Fruit fly (Drosophila melanogaster): Measurements from ENCODE around the gene CG8001.

CG8001 gene

DNA sequence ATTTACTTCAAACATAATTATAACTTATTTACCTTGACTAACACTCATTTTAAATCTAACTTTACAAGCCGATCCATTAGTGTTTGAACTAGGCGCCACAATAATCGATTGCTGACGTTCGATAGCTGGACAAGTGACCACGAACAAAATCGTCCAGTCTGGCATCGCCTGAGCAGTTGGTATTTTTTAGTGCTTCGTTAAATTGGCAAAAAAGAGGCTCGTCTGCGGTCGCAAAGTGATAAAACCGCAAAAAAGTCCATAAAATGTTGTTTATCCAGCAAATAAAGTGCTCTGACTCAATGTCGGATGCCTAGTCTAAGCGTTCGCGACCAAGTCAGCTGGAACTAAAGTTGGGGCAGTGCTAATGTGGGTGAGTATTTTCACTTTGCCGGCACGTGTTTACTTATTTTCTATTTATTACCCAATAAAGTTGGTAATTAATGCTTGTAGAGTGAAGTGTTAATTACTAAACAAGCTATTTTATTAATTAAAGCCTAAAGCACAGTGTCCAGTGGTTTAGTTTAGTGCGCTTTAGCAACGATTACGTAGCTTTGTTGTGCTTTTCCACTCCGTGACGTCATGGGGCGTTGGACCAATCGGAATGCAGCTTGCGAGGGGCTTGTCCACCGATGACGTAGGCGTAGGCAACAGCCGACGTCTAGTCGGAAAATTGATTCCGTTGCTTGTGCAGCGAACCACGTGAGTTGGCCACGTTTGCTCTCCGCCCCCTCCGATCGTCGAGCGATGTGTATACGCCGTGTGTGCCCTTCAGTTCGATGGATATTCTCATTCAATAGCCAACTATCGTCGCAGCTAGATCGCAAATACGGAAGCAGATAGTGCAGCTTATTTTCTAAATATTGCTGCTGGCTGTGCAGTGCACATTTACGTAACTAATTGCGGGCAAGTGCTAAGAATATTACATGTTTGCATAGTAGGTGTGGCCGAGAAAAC, 17.3 kb upstream of the CG8001 start, which contains the start of gene Gk2 (continued):
- TF ChIP-seq stwl (tag; optimal IDR thresholded peaks at IDR 0.05) (peak; percentile 48), Opbp (GFP tag; IDR thresholded peaks at IDR 0.05; ENCODE audit: partially characterized antibody) (0 out of 3 replicates have a peak, but pooled peaks have one; percentile 47), Xrp1 (GFP tag; IDR thresholded peaks at IDR 0.05) (0 out of 2 replicates have a peak, but pooled peaks have one; percentile 8), row (GFP tag; IDR thresholded peaks at IDR 0.05) (0 out of 3 replicates have a peak, but pooled peaks have one; percentile 5), CG14667 (GFP tag; IDR thresholded peaks at IDR 0.05) (no peak), Sin3A (optimal IDR thresholded peaks at IDR 0.05) (peak; percentile 63), rib (GFP tag; IDR thresholded peaks at IDR 0.05) (peak; percentile 28; the same call in 1 of the 2 replicates), sisA (GFP tag; IDR thresholded peaks at IDR 0.05) (no peak), CG17359 (tag; optimal IDR thresholded peaks at IDR 0.05) (no peak), Dp (GFP tag; optimal IDR thresholded peaks at IDR 0.05) (peak; percentile 98), CG11696 (GFP tag; IDR thresholded peaks at IDR 0.05) (no peak), CG15514 (GFP tag; optimal IDR thresholded peaks at IDR 0.05) (peak; percentile 35), peb (GFP tag; IDR thresholded peaks at IDR 0.05) (no peak), CG12659 (GFP tag; optimal IDR thresholded peaks at IDR 0.05) (peak; percentile 13), CG6689 (GFP tag; IDR thresholded peaks at IDR 0.05) (no peak), Meics (GFP tag; optimal IDR thresholded peaks at IDR 0.05) (no peak), CG16779 (GFP tag; IDR thresholded peaks at IDR 0.05) (no peak), Abd-B (GFP tag; optimal IDR thresholded peaks at IDR 0.05) (peak; percentile 44), NFAT (GFP tag; IDR thresholded peaks at IDR 0.05) (no peak), Med (GFP tag) (peak; percentile 88), CG11560 (tag; IDR thresholded peaks at IDR 0.05) (peak; percentile 70; the same call in 2 of the 3 replicates), CG10147 (GFP tag; optimal IDR thresholded peaks at IDR 0.05) (no peak), HmgZ (tag; optimal IDR thresholded peaks at IDR 0.05) (no peak), CG2116 (GFP tag; optimal IDR thresholded peaks at IDR 0.05) (peak; percentile 78), CG15011 (GFP tag; optimal IDR thresholded peaks at IDR 0.05) (no peak), Tbp (GFP tag; optimal IDR thresholded peaks at IDR 0.05) (no peak), CG18262 (tag; optimal IDR thresholded peaks at IDR 0.05) (no peak), CG2199 (GFP tag; IDR thresholded peaks at IDR 0.05) (no peak), sna (GFP tag; IDR thresholded peaks at IDR 0.05; ENCODE audit: partially characterized antibody) (peak; percentile 31; the same call in 1 of the 2 replicates), Bgb (GFP tag; IDR thresholded peaks at IDR 0.05; ENCODE audit: partially characterized antibody) (peak; percentile 65), Jarid2 (GFP tag; optimal IDR thresholded peaks at IDR 0.05) (no peak), odd (GFP tag; optimal IDR thresholded peaks at IDR 0.05) (no peak), lbe (GFP tag; optimal IDR thresholded peaks at IDR 0.05) (no peak), cwo (GFP tag; optimal IDR thresholded peaks at IDR 0.05) (peak; percentile 80), exex (tag; optimal IDR thresholded peaks at IDR 0.05) (no peak), Sry-δ (GFP tag; optimal IDR thresholded peaks at IDR 0.05) (peak; percentile 61), CG12104 (GFP tag; optimal IDR thresholded peaks at IDR 0.05) (no peak), pros (GFP tag; optimal IDR thresholded peaks at IDR 0.05) (no peak), Deaf1 (tag; optimal IDR thresholded peaks at IDR 0.05) (peak; percentile 47), CG10431 (GFP tag; optimal IDR thresholded peaks at IDR 0.05) (no peak), ac (GFP tag; optimal IDR thresholded peaks at IDR 0.05) (no peak), scrt (GFP tag; optimal IDR thresholded peaks at IDR 0.05) (no peak), CG13894 (tag; optimal IDR thresholded peaks at IDR 0.05) (peak; percentile 23), CG3281 (GFP tag; optimal IDR thresholded peaks at IDR 0.05) (peak; percentile 22)
